Fruit fly (Drosophila melanogaster) whole organism, pupa: ENCODE results near the gene Ctr9.

Experiments used
- CG15710 ChIP-seq: fragments of 200-800 bp; sonication (Bioruptor generic); optimal IDR thresholded peaks from 2 replicates; lab custom pipeline; 2018; ENCODE audit warnings: missing biosample characterization, mild to moderate bottlenecking, missing genetic modification characterization, moderate library complexity
- CG17806 ChIP-seq: fragments of 200-800 bp; sonication (Bioruptor generic); optimal IDR thresholded peaks from 2 replicates; lab custom pipeline; 2018; ENCODE audit warnings: missing biosample characterization, mild to moderate bottlenecking, missing genetic modification characterization, moderate library complexity
- CG32121 ChIP-seq: fragments of 200-800 bp; sonication (Bioruptor generic); IDR thresholded peaks from 2 replicates; pipeline ENCODE4 v1.3.6; 2022; ENCODE audit warnings: missing biosample characterization, missing genetic modification characterization
- CG4496 ChIP-seq: fragments of 200-800 bp; sonication (Bioruptor generic); IDR thresholded peaks from 3 replicates; pipeline ENCODE4 v1.3.6; 2022; ENCODE audit warnings: missing biosample characterization, missing genetic modification characterization
- D1 ChIP-seq: fragments of 200-800 bp; sonication (Bioruptor generic); optimal IDR thresholded peaks from 2 replicates; lab custom pipeline; 2018; ENCODE audit warnings: missing biosample characterization, mild to moderate bottlenecking, missing genetic modification characterization, moderate library complexity
- Pif1A ChIP-seq: fragments of 200-800 bp; sonication (Bioruptor generic); optimal IDR thresholded peaks from 3 replicates; lab custom pipeline; 2016; ENCODE audit warnings: missing biosample characterization, missing genetic modification characterization
- Pif1B ChIP-seq: fragments of 200-800 bp; sonication (Bioruptor generic); optimal IDR thresholded peaks from 3 replicates; lab custom pipeline; 2016; ENCODE audit warnings: missing biosample characterization, missing genetic modification characterization

DNA sequence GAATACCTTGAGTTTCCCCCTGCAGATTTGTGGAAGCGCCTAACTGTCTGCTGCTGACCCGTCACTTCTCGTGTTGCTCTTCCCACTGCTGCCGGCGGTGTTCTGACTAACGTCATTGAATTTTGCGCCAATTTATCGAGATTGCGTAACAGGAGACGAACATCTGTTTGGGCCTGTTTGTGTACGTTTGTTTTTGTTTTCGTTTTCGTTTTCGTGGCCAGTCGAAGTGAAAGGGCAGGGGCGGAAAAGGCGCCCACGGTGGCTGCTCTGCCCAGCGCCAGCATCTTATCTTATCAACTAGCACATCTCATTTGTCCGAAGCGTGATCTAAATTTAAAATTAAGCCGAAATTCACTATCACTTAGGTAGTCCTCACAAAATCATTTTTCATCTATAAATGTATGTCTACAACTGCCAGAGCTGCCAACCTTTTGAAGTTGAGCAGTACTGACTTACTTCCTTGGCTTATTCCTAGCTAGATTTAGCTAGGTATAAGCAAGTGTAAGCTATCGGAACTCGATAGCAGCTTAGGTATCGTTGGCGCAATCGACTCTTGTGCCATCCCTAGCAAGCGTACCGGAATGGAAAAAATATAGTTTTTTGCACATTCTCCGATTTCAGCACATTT lies at the start of gene Ctr9, which contains the start of gene Nt5a:
- TF ChIP-seq CG32121 (GFP tag; lab: Robert Waterston, UW) = peak; percentile 13; the same call in 1 of the 2 replicates
- TF ChIP-seq Pif1A (GFP tag; lab: Kevin White, UChicago) = no peak
- TF ChIP-seq CG17806 (tag; lab: Kevin White, UChicago) = no peak
- TF ChIP-seq CG4496 (GFP tag; lab: Robert Waterston, UW) = peak; percentile 9; the same call in 1 of the 3 replicates
- no peak for TF ChIP-seq Pif1B (GFP tag; lab: Kevin White, UChicago)
- TF ChIP-seq CG15710 (tag; lab: Kevin White, UChicago) = peak; percentile 23
- no peak for TF ChIP-seq D1 (tag; lab: Kevin White, UChicago)
